Worm (Caenorhabditis elegans): Measurements from ENCODE around the gene W09G12.8.
A peak's percentile ranks its signal among the peaks of the same experiment; 100 is the strongest.

The W09G12.8 gene

DNA sequence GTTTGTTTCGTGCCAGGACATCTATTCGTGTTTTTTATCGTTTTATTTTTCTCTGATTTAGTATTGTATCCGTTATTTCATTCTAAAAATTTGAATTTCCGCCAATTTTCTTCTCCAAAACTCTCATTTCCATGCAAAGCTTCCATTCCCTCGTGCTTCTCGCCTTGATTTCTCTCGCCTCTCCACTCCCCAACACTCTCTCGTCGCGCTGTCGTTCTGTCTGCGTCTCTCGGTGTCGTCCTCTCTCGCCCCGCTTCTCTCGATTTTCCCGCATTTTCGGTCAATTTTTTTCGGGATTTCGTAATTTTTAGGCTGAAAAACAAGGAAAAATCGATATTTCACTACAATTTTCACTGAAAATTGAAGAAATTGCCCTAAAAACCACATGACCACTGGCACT lies 48.6 kb downstream of the W09G12.8 start, which contains the start of gene C09E9.1 (continued):
- TF ChIP-seq ets-5 (GFP tag; IDR thresholded peaks at IDR 0.05) (no peak), ztf-4 (tag; optimal IDR thresholded peaks at IDR 0.05) (peak; percentile 1), nhr-20 (tag; optimal IDR thresholded peaks at IDR 0.05) (peak; percentile 63), blmp-1 (tag; optimal IDR thresholded peaks at IDR 0.05) (peak; percentile 19), hlh-17 (GFP tag; optimal IDR thresholded peaks at IDR 0.05; ENCODE audit: borderline replicate concordance) (no peak), aha-1 (tag; optimal IDR thresholded peaks at IDR 0.05) (no peak), Y116A8C.19 (tag; optimal IDR thresholded peaks at IDR 0.05; ENCODE audit: borderline replicate concordance) (no peak), snpc-4 (tag; optimal IDR thresholded peaks at IDR 0.05) (peak; percentile 43), efl-3 (GFP tag; optimal IDR thresholded peaks at IDR 0.05) (no peak), alr-1 (tag; optimal IDR thresholded peaks at IDR 0.05; ENCODE audit: borderline replicate concordance) (no peak), xbp-1 (tag; optimal IDR thresholded peaks at IDR 0.05) (peak; percentile 59), F16B12.6 (tag; optimal IDR thresholded peaks at IDR 0.05) (peak; percentile 14), snu-23 (GFP tag; optimal IDR thresholded peaks at IDR 0.05) (peak; percentile 75), isw-1 (GFP tag; IDR thresholded peaks at IDR 0.05) (peak; percentile 60), ces-1 (GFP tag; optimal IDR thresholded peaks at IDR 0.05) (no peak), pax-3 (tag; optimal IDR thresholded peaks at IDR 0.05) (peak; percentile 7), ama-1 (optimal IDR thresholded peaks at IDR 0.05) (peak; percentile 24), lir-3 (tag; optimal IDR thresholded peaks at IDR 0.05; ENCODE audit: poor library complexity) (no peak), dsc-1 (tag; optimal IDR thresholded peaks at IDR 0.05) (no peak), unc-30 (tag; optimal IDR thresholded peaks at IDR 0.05) (no peak), C16A3.4 (tag; optimal IDR thresholded peaks at IDR 0.05) (no peak), fkh-4 (tag; optimal IDR thresholded peaks at IDR 0.05; ENCODE audit: borderline replicate concordance) (no peak), ceh-8 (GFP tag; optimal IDR thresholded peaks at IDR 0.05) (no peak), C04F5.9 (tag; optimal IDR thresholded peaks at IDR 0.05) (no peak)

DNA sequence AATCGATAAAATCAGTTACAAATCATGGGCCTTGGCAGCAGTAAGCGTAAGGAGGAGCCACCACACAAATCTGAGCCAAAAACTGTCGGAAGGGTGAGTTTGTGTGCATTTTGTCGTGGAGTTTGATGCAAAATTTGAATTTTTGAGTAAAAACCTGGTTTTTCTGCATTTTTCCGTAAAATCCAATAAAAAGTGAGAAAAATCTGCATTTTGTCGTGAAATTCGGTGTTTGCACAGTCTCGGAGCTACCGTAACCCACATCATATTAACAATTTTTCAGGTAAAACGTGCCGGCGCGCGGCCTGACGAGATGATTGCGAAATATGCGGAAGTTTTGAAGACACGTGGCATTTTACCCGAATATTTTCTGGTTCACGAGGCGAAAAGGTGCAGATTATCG lies 49.9 kb downstream of the W09G12.8 start:
- TF ChIP-seq efl-1 (optimal IDR thresholded peaks at IDR 0.05), result no peak
- peak in 1 of 2 experiments; percentile 10 for TF ChIP-seq efl-1 (GFP tag; optimal IDR thresholded peaks at IDR 0.05 in 1 of 2)
- no peak for TF ChIP-seq ceh-63 (GFP tag; optimal IDR thresholded peaks at IDR 0.05)

DNA sequence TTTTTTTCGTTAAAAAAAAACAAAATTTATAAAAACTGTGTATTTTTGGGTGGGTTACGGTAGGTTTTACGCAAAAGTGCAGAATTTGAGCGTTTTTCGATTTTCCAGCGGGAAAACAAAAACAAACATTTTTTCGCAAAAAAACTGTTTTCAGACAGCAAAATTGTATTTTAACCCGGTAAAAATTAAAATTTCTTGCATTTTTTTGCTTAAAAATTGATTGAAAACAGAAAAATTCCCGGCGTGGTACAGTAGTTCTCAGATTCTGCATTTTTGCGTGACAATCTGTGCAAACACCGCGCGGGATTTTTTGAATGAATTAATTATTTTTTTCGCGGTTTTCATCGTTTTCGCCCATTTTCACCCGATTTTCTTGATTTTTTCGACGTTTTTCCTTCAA lies 51.1 kb downstream of the W09G12.8 start:
- TF ChIP-seq ceh-90 (tag; optimal IDR thresholded peaks at IDR 0.05) (no peak), efl-1 (optimal IDR thresholded peaks at IDR 0.05) (no peak), efl-1 (GFP tag; optimal IDR thresholded peaks at IDR 0.05 in 1 of 2) (peak in 1 of 2 experiments; percentile 3), hlh-17 (GFP tag; optimal IDR thresholded peaks at IDR 0.05; ENCODE audit: borderline replicate concordance) (no peak), elt-2 (tag; optimal IDR thresholded peaks at IDR 0.05) (no peak), lsy-2 (tag; optimal IDR thresholded peaks at IDR 0.05) (peak in 1 of 2 experiments; percentile 28), hpl-2 (GFP tag; optimal IDR thresholded peaks at IDR 0.05) (no peak), F16B12.6 (tag; optimal IDR thresholded peaks at IDR 0.05) (peak; percentile 5), ceh-63 (GFP tag; optimal IDR thresholded peaks at IDR 0.05) (no peak), dpl-1 (GFP tag; optimal IDR thresholded peaks at IDR 0.05) (no peak)
